Worm (Caenorhabditis elegans) whole organism, late embryonic: ENCODE data around the gene F27D9.13.
"Not testable (repeated sequence)": the region's sequence is repeated elsewhere in the genome, so short reads cannot be mapped to it uniquely, and the experiment has no call there.

Experiments
- C08G9.2 ChIP-seq: sonication (generic microtip); optimal IDR thresholded peaks from 2 replicates; lab custom pipeline; 2016; ENCODE audit warnings: mild to moderate bottlenecking, missing genetic modification characterization, moderate library complexity, missing compliant biosample characterization
- C38D4.7 ChIP-seq: fragments of 200-800 bp; sonication (Bioruptor generic); optimal IDR thresholded peaks from 2 replicates; lab custom pipeline; 2018; ENCODE audit warnings: mild to moderate bottlenecking, missing genetic modification characterization, moderate library complexity, missing compliant biosample characterization
- F13H6.1 ChIP-seq: sonication (generic microtip); optimal IDR thresholded peaks from 2 replicates; lab custom pipeline; 2016; ENCODE audit warnings: missing genetic modification characterization, missing compliant biosample characterization
- T23F11.4 ChIP-seq: fragments of 200-800 bp; sonication (Bioruptor generic); optimal IDR thresholded peaks from 2 replicates; lab custom pipeline; 2018; ENCODE audit warnings: mild to moderate bottlenecking, missing genetic modification characterization, missing compliant biosample characterization
- Y22D7AL.16 ChIP-seq: sonication (generic microtip); optimal IDR thresholded peaks from 2 replicates; lab custom pipeline; 2016; ENCODE audit warnings: missing genetic modification characterization, missing compliant biosample characterization
- ceh-18 ChIP-seq: sonication (generic microtip); optimal IDR thresholded peaks from 2 replicates; lab custom pipeline; 2016; ENCODE audit warnings: missing genetic modification characterization, missing compliant biosample characterization
- ceh-19 ChIP-seq: fragments of 200-800 bp; sonication (Bioruptor generic); optimal IDR thresholded peaks from 2 replicates; lab custom pipeline; 2018; ENCODE audit warnings: mild to moderate bottlenecking, missing genetic modification characterization, missing compliant biosample characterization
- ceh-2 ChIP-seq: sonication (generic microtip); optimal IDR thresholded peaks from 2 replicates; lab custom pipeline; 2016; ENCODE audit warnings: missing genotype, missing genetic modification characterization, missing compliant biosample characterization
- ceh-22 ChIP-seq: sonication (generic microtip); optimal IDR thresholded peaks from 2 replicates; lab custom pipeline; 2017; ENCODE audit warnings: missing biosample characterization, missing genetic modification characterization
- ceh-24 ChIP-seq: sonication (generic microtip); optimal IDR thresholded peaks from 2 replicates; lab custom pipeline; 2016; ENCODE audit warnings: mild to moderate bottlenecking, missing genetic modification characterization, missing compliant biosample characterization
- ceh-30 ChIP-seq: fragments of 150-350 bp; optimal IDR thresholded peaks from 2 replicates; lab custom pipeline; 2014; ENCODE audit warnings: missing biosample characterization, missing genetic modification characterization
- ceh-31 ChIP-seq: sonication (generic microtip); optimal IDR thresholded peaks from 2 replicates; lab custom pipeline; 2016; ENCODE audit warnings: missing genetic modification characterization, missing compliant biosample characterization
- ceh-34 ChIP-seq: sonication (generic microtip); optimal IDR thresholded peaks from 2 replicates; lab custom pipeline; 2016; ENCODE audit warnings: mild to moderate bottlenecking, missing genetic modification characterization, missing compliant biosample characterization
- ceh-45 ChIP-seq: fragments of 200-800 bp; sonication (Bioruptor generic); IDR thresholded peaks from 2 replicates; pipeline ENCODE4 v1.3.6; 2022; ENCODE audit warnings: missing genetic modification reagents, missing genetic modification characterization, missing compliant biosample characterization
- ceh-6 ChIP-seq: fragments of 200-800 bp; sonication (Bioruptor generic); optimal IDR thresholded peaks from 2 replicates; lab custom pipeline; 2018; ENCODE audit warnings: mild to moderate bottlenecking, missing genetic modification characterization, missing compliant biosample characterization
- elt-2 ChIP-seq: sonication (generic microtip); optimal IDR thresholded peaks from 2 replicates; lab custom pipeline; 2016; ENCODE audit warnings: missing genetic modification reagents, missing genetic modification characterization, missing compliant biosample characterization
- elt-4 ChIP-seq: sonication (generic microtip); optimal IDR thresholded peaks from 2 replicates; lab custom pipeline; 2016; ENCODE audit warnings: missing genetic modification characterization, missing compliant biosample characterization
- ets-4 ChIP-seq: sonication (generic microtip); optimal IDR thresholded peaks from 2 replicates; lab custom pipeline; 2016; ENCODE audit warnings: missing genetic modification characterization, missing compliant biosample characterization
- hlh-13 ChIP-seq: fragments of 200-800 bp; sonication (Bioruptor generic); optimal IDR thresholded peaks from 2 replicates; lab custom pipeline; 2018; ENCODE audit warnings: mild to moderate bottlenecking, missing genetic modification characterization, missing compliant biosample characterization
- hlh-30 ChIP-seq: sonication (generic microtip); optimal IDR thresholded peaks from 2 replicates; lab custom pipeline; 2017; ENCODE audit warnings: antibody characterized with exemption, missing genetic modification characterization, missing compliant biosample characterization; ENCODE audit not compliant: insufficient read depth
- hlh-8 ChIP-seq: sonication (generic microtip); optimal IDR thresholded peaks from 2 replicates; lab custom pipeline; 2016; ENCODE audit warnings: missing genotype, missing genetic modification characterization, missing compliant biosample characterization
- mec-3 ChIP-seq: sonication (generic microtip); optimal IDR thresholded peaks from 2 replicates; lab custom pipeline; 2016; ENCODE audit warnings: borderline replicate concordance, missing genetic modification characterization, missing compliant biosample characterization
- nfya-1 ChIP-seq: sonication (generic microtip); optimal IDR thresholded peaks from 2 replicates; lab custom pipeline; 2017; ENCODE audit warnings: missing genetic modification characterization, mild to moderate bottlenecking, missing compliant biosample characterization, antibody characterized with exemption, moderate library complexity
- nhr-11 ChIP-seq: fragments of 150-350 bp; optimal IDR thresholded peaks from 2 replicates; lab custom pipeline; 2014; ENCODE audit warnings: missing biosample characterization, missing genetic modification characterization
- nhr-232 ChIP-seq: sonication (generic microtip); optimal IDR thresholded peaks from 2 replicates; lab custom pipeline; 2016; ENCODE audit warnings: missing genetic modification characterization, missing compliant biosample characterization
- npax-4 ChIP-seq: sonication (generic microtip); optimal IDR thresholded peaks from 2 replicates; lab custom pipeline; 2016; ENCODE audit warnings: missing genetic modification characterization, missing compliant biosample characterization
- pag-3 ChIP-seq: sonication (generic microtip); optimal IDR thresholded peaks from 2 replicates; lab custom pipeline; 2016; ENCODE audit warnings: missing compliant biosample characterization, missing genetic modification characterization, borderline replicate concordance
- pqm-1 ChIP-seq: sonication (generic microtip); optimal IDR thresholded peaks from 2 replicates; lab custom pipeline; 2016; ENCODE audit warnings: missing genetic modification characterization, missing compliant biosample characterization
- pros-1 ChIP-seq: fragments of 150-350 bp; optimal IDR thresholded peaks from 2 replicates; lab custom pipeline; 2014; ENCODE audit warnings: missing biosample characterization, missing genetic modification reagents, missing genetic modification characterization
- rnt-1 ChIP-seq: sonication (generic microtip); optimal IDR thresholded peaks from 2 replicates; lab custom pipeline; 2016; ENCODE audit warnings: missing genetic modification characterization, missing compliant biosample characterization
- syd-9 ChIP-seq: sonication (generic microtip); optimal IDR thresholded peaks from 2 replicates; lab custom pipeline; 2016; ENCODE audit warnings: mild to moderate bottlenecking, missing genetic modification characterization, moderate library complexity, missing compliant biosample characterization
- tbx-2 ChIP-seq: sonication (generic microtip); optimal IDR thresholded peaks from 2 replicates; lab custom pipeline; 2016; ENCODE audit warnings: missing genetic modification characterization, missing compliant biosample characterization
- unc-42 ChIP-seq: sonication (generic microtip); optimal IDR thresholded peaks from 2 replicates; lab custom pipeline; 2016; ENCODE audit warnings: missing genotype, missing genetic modification characterization, missing compliant biosample characterization
- unc-55 ChIP-seq: sonication (generic microtip); optimal IDR thresholded peaks from 2 replicates; lab custom pipeline; 2017; ENCODE audit warnings: missing biosample characterization, missing genetic modification reagents, missing genetic modification characterization

Gene F27D9.13

ce11 chrX:7665401-7665800, 1.8 kb downstream of the F27D9.13 start:
- TF ChIP-seq unc-42 (tag; lab: Kevin White, UChicago) (no peak), ceh-24 (tag; lab: Kevin White, UChicago) (no peak), elt-4 (no peak), npax-4 (no peak), pqm-1 (tag; lab: Kevin White, UChicago) (no peak), tbx-2 (tag; lab: Kevin White, UChicago) (no peak), ceh-45 (GFP tag; lab: Robert Waterston, UW) (no peak), pag-3 (no peak), ceh-2 (tag; lab: Kevin White, UChicago) (no peak), nhr-11 (tag; lab: Kevin White, UChicago) (no peak), syd-9 (tag; lab: Kevin White, UChicago) (no peak), hlh-13 (GFP tag; lab: Kevin White, UChicago) (no peak), ceh-19 (GFP tag; lab: Kevin White, UChicago) (no peak), Y22D7AL.16 (tag; lab: Kevin White, UChicago) (no peak), ceh-22 (no peak), C38D4.7 (GFP tag; lab: Kevin White, UChicago) (no peak)

ce11 chrX:7664819-7665218, 2.4 kb downstream of the F27D9.13 start, which contains the start of gene dhs-29:
Gene dhs-29, minus strand, starts transcription at chrX:7664919.
- TF ChIP-seq ceh-30; ets-4 (tag; lab: Kevin White, UChicago); nhr-232: not testable (repeated sequence)

- TF ChIP-seq ceh-24 (tag; lab: Kevin White, UChicago) (no peak), syd-9 (tag; lab: Kevin White, UChicago) (no peak), unc-42 (tag; lab: Kevin White, UChicago) (no peak), pros-1 (tag; lab: Kevin White, UChicago) (no peak), F13H6.1 (tag; lab: Kevin White, UChicago) (no peak), ceh-6 (GFP tag; lab: Kevin White, UChicago) (no peak), hlh-8 (tag; lab: Kevin White, UChicago) (no peak), mec-3 (tag; lab: Kevin White, UChicago) (no peak), ceh-31 (tag; lab: Kevin White, UChicago) (no peak)
Measured at ce11 chrX:7664419-7664818, 2.8 kb downstream of the F27D9.13 start.

- TF ChIP-seq C08G9.2 (no peak), hlh-30 (tag; lab: Kevin White, UChicago) (no peak), nfya-1 (tag; lab: Kevin White, UChicago) (no peak), npax-4 (no peak)
Measured at ce11 chrX:7662532-7662931, 4.7 kb downstream of the F27D9.13 start.

ce11 chrX:7661628-7662027, 5.6 kb downstream of the F27D9.13 start:
- TF ChIP-seq ceh-45 (GFP tag; lab: Robert Waterston, UW) (no peak), ceh-18 (tag; lab: Kevin White, UChicago) (peak; percentile 41)

ce11 chrX:7660919-7661557, 6.2 kb downstream of the F27D9.13 start, which contains the start of gene pcca-1:
Gene pcca-1, minus strand, starts transcription at chrX:7660986.
- TF ChIP-seq ceh-34 (no peak), Y22D7AL.16 (tag; lab: Kevin White, UChicago) (no peak), rnt-1 (tag; lab: Kevin White, UChicago) (no peak), unc-55 (GFP tag; lab: Kevin White, UChicago) (no peak), C38D4.7 (GFP tag; lab: Kevin White, UChicago) (no peak), hlh-30 (tag; lab: Kevin White, UChicago) (no peak), ceh-18 (tag; lab: Kevin White, UChicago) (peak; percentile 30), elt-2 (peak; percentile 18), T23F11.4 (GFP tag; lab: Kevin White, UChicago) (no peak), tbx-2 (tag; lab: Kevin White, UChicago) (no peak)
